Fruit fly (Drosophila melanogaster) whole organism, embryonic: ENCODE results near the gene CG14803.

Experiments used
- Abd-B ChIP-seq: fragments of 200-800 bp; sonication (Bioruptor generic); optimal IDR thresholded peaks from 2 replicates; lab custom pipeline; 2018; ENCODE audit warnings: missing biosample characterization, mild to moderate bottlenecking, missing genetic modification characterization, moderate library complexity
- Awh ChIP-seq: fragments of 200-800 bp; sonication (Bioruptor generic); IDR thresholded peaks from 2 replicates; pipeline ENCODE4, ENCODE4 v1.3.6; 2022; ENCODE audit warnings: missing biosample characterization, missing genetic modification characterization
- CG10543 ChIP-seq: fragments of 200-800 bp; sonication (Bioruptor generic); optimal IDR thresholded peaks from 3 replicates; lab custom pipeline; 2017; ENCODE audit warnings: missing biosample characterization, mild to moderate bottlenecking, missing genetic modification characterization, moderate library complexity
- CG11398 ChIP-seq: fragments of 200-800 bp; sonication (Bioruptor generic); optimal IDR thresholded peaks from 2 replicates; lab custom pipeline; 2016; ENCODE audit warnings: missing biosample characterization, missing genetic modification characterization
- CG1233 ChIP-seq: fragments of 200-800 bp; sonication (Bioruptor generic); optimal IDR thresholded peaks from 4 replicates; lab custom pipeline; 2018; ENCODE audit warnings: missing biosample characterization, mild to moderate bottlenecking, missing genetic modification characterization
- CG13775 ChIP-seq: fragments of 200-800 bp; sonication (Bioruptor generic); optimal IDR thresholded peaks from 3 replicates; lab custom pipeline; 2017; ENCODE audit warnings: missing biosample characterization, mild to moderate bottlenecking, missing genetic modification characterization
- CG15479 ChIP-seq: fragments of 200-800 bp; sonication (Bioruptor generic); optimal IDR thresholded peaks from 3 replicates; lab custom pipeline; 2019; ENCODE audit warnings: missing biosample characterization, mild to moderate bottlenecking, missing genetic modification characterization, moderate library complexity
- CG15601 ChIP-seq: fragments of 200-800 bp; sonication (Bioruptor generic); optimal IDR thresholded peaks from 3 replicates; lab custom pipeline; 2019; ENCODE audit warnings: missing biosample characterization, mild to moderate bottlenecking, missing genetic modification characterization, moderate library complexity
- CG17359 ChIP-seq: fragments of 200-800 bp; sonication (Bioruptor generic); optimal IDR thresholded peaks from 3 replicates; lab custom pipeline; 2018; ENCODE audit warnings: missing biosample characterization, mild to moderate bottlenecking, missing genetic modification characterization, moderate library complexity
- CG17829 ChIP-seq: fragments of 200-800 bp; optimal IDR thresholded peaks from 2 replicates; lab custom pipeline; 2019; ENCODE audit warnings: missing biosample characterization, mild to moderate bottlenecking, missing genetic modification characterization, moderate library complexity
- CG18262 ChIP-seq: fragments of 200-800 bp; optimal IDR thresholded peaks from 3 replicates; lab custom pipeline; 2019; ENCODE audit warnings: missing biosample characterization, mild to moderate bottlenecking, missing genetic modification characterization, moderate library complexity
- CG2202 ChIP-seq: fragments of 200-800 bp; sonication (Bioruptor generic); optimal IDR thresholded peaks from 2 replicates; lab custom pipeline; 2018; ENCODE audit warnings: missing biosample characterization, mild to moderate bottlenecking, missing genetic modification characterization
- CG4707 ChIP-seq: fragments of 200-800 bp; sonication (Bioruptor generic); optimal IDR thresholded peaks from 2 replicates; lab custom pipeline; 2018; ENCODE audit warnings: missing biosample characterization, mild to moderate bottlenecking, missing genetic modification characterization, moderate library complexity
- CG6654 ChIP-seq: fragments of 200-800 bp; sonication (Bioruptor generic); optimal IDR thresholded peaks from 2 replicates; lab custom pipeline; 2017; ENCODE audit warnings: missing biosample characterization, mild to moderate bottlenecking, missing genetic modification characterization
- CG7372 ChIP-seq: fragments of 200-800 bp; sonication (Bioruptor generic); IDR thresholded peaks from 2 replicates; pipeline ENCODE4 v1.3.6; 2022; ENCODE audit warnings: missing biosample characterization, missing genetic modification characterization
- CG7786 ChIP-seq: fragments of 200-800 bp; sonication (Bioruptor generic); optimal IDR thresholded peaks from 2 replicates; lab custom pipeline; 2016; ENCODE audit warnings: missing biosample characterization, missing genetic modification characterization
- CG7839 ChIP-seq: fragments of 200-800 bp; sonication (Bioruptor generic); optimal IDR thresholded peaks from 3 replicates; lab custom pipeline; 2018; ENCODE audit warnings: missing biosample characterization, mild to moderate bottlenecking, missing genetic modification characterization, moderate library complexity
- CG8089 ChIP-seq: fragments of 200-800 bp; sonication (Bioruptor generic); optimal IDR thresholded peaks from 3 replicates; lab custom pipeline; 2016; ENCODE audit warnings: missing biosample characterization, missing genetic modification characterization
- CG9876 ChIP-seq: fragments of 200-800 bp; sonication (Bioruptor generic); optimal IDR thresholded peaks from 2 replicates; lab custom pipeline; 2016; ENCODE audit warnings: missing biosample characterization, missing genetic modification characterization
- CkIIα-i1 ChIP-seq: fragments of 200-800 bp; sonication (Bioruptor generic); IDR thresholded peaks from 2 replicates; pipeline ENCODE4 v1.3.6; 2022; ENCODE audit warnings: missing biosample characterization, missing genetic modification characterization
- Dip2 ChIP-seq: fragments of 200-800 bp; sonication (Bioruptor generic); IDR thresholded peaks from 2 replicates; pipeline ENCODE4 v1.3.6; 2022; ENCODE audit warnings: missing biosample characterization, missing genetic modification characterization
- Doc2 ChIP-seq: fragments of 200-800 bp; sonication (Bioruptor generic); IDR thresholded peaks from 2 replicates; pipeline ENCODE4 v1.3.6; 2022; ENCODE audit warnings: missing biosample characterization, missing genetic modification characterization
- Dp ChIP-seq: fragments of 200-800 bp; sonication (Bioruptor generic); optimal IDR thresholded peaks from 2 replicates; lab custom pipeline; 2018; ENCODE audit warnings: missing biosample characterization, mild to moderate bottlenecking, missing genetic modification characterization, moderate library complexity
- Drgx ChIP-seq: fragments of 200-800 bp; sonication (Bioruptor generic); IDR thresholded peaks from 2 replicates; pipeline ENCODE4 v1.3.6; 2022; ENCODE audit warnings: missing biosample characterization, missing genetic modification characterization
- E2f1 ChIP-seq: fragments of 200-800 bp; sonication (Bioruptor generic); IDR thresholded peaks from 2 replicates; pipeline ENCODE4 v1.3.6; 2022; ENCODE audit warnings: missing biosample characterization, missing genetic modification characterization
- Ets65A ChIP-seq: fragments of 200-800 bp; sonication (Bioruptor generic); peaks from one replicate; lab custom pipeline; 2016; ENCODE audit warnings: missing biosample characterization, missing genetic modification characterization
- HLH4C ChIP-seq: fragments of 200-800 bp; sonication (Bioruptor generic); IDR thresholded peaks from 3 replicates; pipeline ENCODE4 v1.3.6; 2022; ENCODE audit warnings: missing biosample characterization, missing genetic modification characterization; ENCODE audit not compliant: partially characterized antibody
- HLH54F ChIP-seq: fragments of 200-800 bp; sonication (Bioruptor generic); optimal IDR thresholded peaks from 3 replicates; lab custom pipeline; 2016; ENCODE audit warnings: missing biosample characterization, missing genetic modification characterization
- Hr39 ChIP-seq: fragments of >200 bp; optimal IDR thresholded peaks from 2 replicates; lab custom pipeline; 2017
- Hsf ChIP-seq: fragments of 200-800 bp; sonication (Bioruptor generic); optimal IDR thresholded peaks from 3 replicates; lab custom pipeline; 2016; ENCODE audit warnings: missing biosample characterization, missing genetic modification characterization
- Kr ChIP-seq: fragments of 200-800 bp; sonication (Bioruptor generic); optimal IDR thresholded peaks from 2 replicates; lab custom pipeline; 2017; ENCODE audit warnings: missing biosample characterization, mild to moderate bottlenecking, missing genetic modification characterization
- Meics ChIP-seq: fragments of 200-800 bp; sonication (Bioruptor generic); optimal IDR thresholded peaks from 2 replicates; lab custom pipeline; 2017; ENCODE audit warnings: missing biosample characterization, mild to moderate bottlenecking, missing genetic modification characterization
- NC2α ChIP-seq: fragments of 200-800 bp; sonication (Bioruptor generic); optimal IDR thresholded peaks from 2 replicates; lab custom pipeline; 2016; ENCODE audit warnings: missing biosample characterization, missing genetic modification characterization
- Poxn ChIP-seq: fragments of 200-800 bp; sonication (Bioruptor generic); IDR thresholded peaks from 2 replicates; pipeline ENCODE4 v1.3.6; 2022; ENCODE audit warnings: missing biosample characterization, missing genetic modification characterization
- Sry-β ChIP-seq: fragments of 200-800 bp; sonication (Bioruptor generic); optimal IDR thresholded peaks from 2 replicates; lab custom pipeline; 2018; ENCODE audit warnings: missing biosample characterization, mild to moderate bottlenecking, missing genetic modification characterization, moderate library complexity
- TFAM ChIP-seq: fragments of 200-800 bp; sonication (Bioruptor generic); optimal IDR thresholded peaks from 2 replicates; lab custom pipeline; 2017; ENCODE audit warnings: missing biosample characterization, missing genetic modification characterization, inconsistent platforms
- bab2 ChIP-seq: fragments of 200-800 bp; sonication (Bioruptor generic); optimal IDR thresholded peaks from 2 replicates; lab custom pipeline; 2016; ENCODE audit warnings: missing biosample characterization, missing genetic modification characterization
- cas ChIP-seq: fragments of 200-800 bp; sonication (Bioruptor generic); IDR thresholded peaks from 2 replicates; pipeline ENCODE4 v1.3.6; 2022; ENCODE audit warnings: missing biosample characterization, missing genetic modification characterization
- caup ChIP-seq: fragments of 200-800 bp; sonication (Bioruptor generic); optimal IDR thresholded peaks from 3 replicates; lab custom pipeline; 2017; ENCODE audit warnings: missing biosample characterization, mild to moderate bottlenecking, missing genetic modification characterization, moderate library complexity; ENCODE audit not compliant: severe bottlenecking
- cg ChIP-seq: fragments of 200-800 bp; sonication (Bioruptor generic); optimal IDR thresholded peaks from 3 replicates; lab custom pipeline; 2019; ENCODE audit warnings: missing biosample characterization, mild to moderate bottlenecking, missing genetic modification characterization, moderate library complexity
- en ChIP-seq: fragments of 200-800 bp; sonication (Bioruptor generic); optimal IDR thresholded peaks from 2 replicates; lab custom pipeline; 2016; ENCODE audit warnings: missing biosample characterization, missing genetic modification characterization
- esg ChIP-seq: fragments of 200-800 bp; sonication (Bioruptor generic); conservative IDR thresholded peaks from 2 replicates; pipeline ENCODE4 v1.3.6; 2022; ENCODE audit warnings: missing biosample characterization, missing genetic modification characterization
- eve ChIP-seq, 2 experiments: fragments of >200 bp; optimal IDR thresholded peaks; 2 replicates each; lab custom pipeline; 2017; ENCODE audit warnings: missing biosample characterization in 2 of 2, missing genetic modification characterization in 2 of 2
- exex ChIP-seq: fragments of 200-800 bp; sonication (Bioruptor generic); optimal IDR thresholded peaks from 4 replicates; lab custom pipeline; 2018; ENCODE audit warnings: missing biosample characterization, mild to moderate bottlenecking, missing genetic modification characterization, moderate library complexity
- fu2 ChIP-seq: fragments of 200-800 bp; sonication (Bioruptor generic); optimal IDR thresholded peaks from 2 replicates; lab custom pipeline; 2016; ENCODE audit warnings: missing biosample characterization, missing genetic modification characterization
- gcm ChIP-seq: fragments of 200-800 bp; sonication (Bioruptor generic); optimal IDR thresholded peaks from 2 replicates; lab custom pipeline; 2019; ENCODE audit warnings: missing biosample characterization, mild to moderate bottlenecking, missing genetic modification characterization, moderate library complexity
- nmo ChIP-seq: fragments of 200-800 bp; sonication (Bioruptor generic); optimal IDR thresholded peaks from 2 replicates; lab custom pipeline; 2018; ENCODE audit warnings: missing biosample characterization, mild to moderate bottlenecking, missing genetic modification characterization, moderate library complexity
- onecut ChIP-seq: fragments of 200-800 bp; sonication (Bioruptor generic); IDR thresholded peaks from 2 replicates; pipeline ENCODE4 v1.3.6; 2022; ENCODE audit warnings: missing biosample characterization, missing genetic modification characterization
- peb ChIP-seq: fragments of 200-800 bp; sonication (Bioruptor generic); IDR thresholded peaks from 2 replicates; pipeline ENCODE4 v1.3.6; 2022; ENCODE audit warnings: missing biosample characterization, missing genetic modification characterization
- pzg ChIP-seq: fragments of 200-800 bp; sonication (Bioruptor generic); optimal IDR thresholded peaks from 3 replicates; lab custom pipeline; 2018; ENCODE audit warnings: missing biosample characterization, mild to moderate bottlenecking, missing genetic modification characterization, moderate library complexity
- ranshi ChIP-seq: fragments of 200-800 bp; sonication (Bioruptor generic); IDR thresholded peaks from 2 replicates; pipeline ENCODE4 v1.3.6; 2022; ENCODE audit warnings: missing biosample characterization, missing genetic modification characterization
- unc-4 ChIP-seq: fragments of 200-800 bp; sonication (Bioruptor generic); IDR thresholded peaks from 2 replicates; pipeline ENCODE4 v1.3.6; 2022; ENCODE audit warnings: missing biosample characterization, missing genetic modification characterization; ENCODE audit not compliant: partially characterized antibody

Gene CG14803

dm6 chrX:1889926-1890325 lies 21.3 kb downstream of the CG14803 start, which contains the start of the genes trr and mRpL16 (continued):
- TF ChIP-seq en, result no peak
- TF ChIP-seq Abd-B (GFP tag; lab: Kevin White, UChicago), result peak; percentile 64
- no peak for TF ChIP-seq eve (GFP tag; optimal IDR thresholded peaks at IDR 0.05; lab: Kevin White, UChicago)
- TF ChIP-seq CG7839 (tag; lab: Kevin White, UChicago), result no peak
- TF ChIP-seq CG9876 (GFP tag; lab: Kevin White, UChicago), result no peak
- peak; percentile 36 for TF ChIP-seq caup (GFP tag; lab: Kevin White, UChicago)
- TF ChIP-seq CG2202 (tag; lab: Kevin White, UChicago), result no peak
- no peak for TF ChIP-seq onecut (GFP tag; lab: Robert Waterston, UW)
- TF ChIP-seq unc-4 (GFP tag; lab: Robert Waterston, UW), result peak; percentile 80
- TF ChIP-seq CG15479, result peak; percentile 96
- TF ChIP-seq CG18262 (tag; lab: Kevin White, UChicago), result peak; percentile 43
- peak; percentile 40 for TF ChIP-seq CG13775 (GFP tag; lab: Kevin White, UChicago)
- TF ChIP-seq cg (GFP tag; lab: Kevin White, UChicago), result peak; percentile 7
- peak; percentile 86 for TF ChIP-seq Ets65A
- TF ChIP-seq fu2 (GFP tag; lab: Kevin White, UChicago), result no peak
- no peak for TF ChIP-seq Awh (GFP tag; lab: Robert Waterston, UW)
- peak; percentile 75 for TF ChIP-seq nmo
- no peak for TF ChIP-seq CkIIα-i1 (GFP tag; lab: Robert Waterston, UW)
- peak; percentile 38 for TF ChIP-seq bab2 (GFP tag; lab: Kevin White, UChicago)
- TF ChIP-seq Meics (GFP tag; lab: Kevin White, UChicago), result no peak
- no peak for TF ChIP-seq CG17359
- TF ChIP-seq Poxn (GFP tag; lab: Robert Waterston, UW), result no peak
- peak; percentile 40 for TF ChIP-seq Dp (GFP tag; lab: Kevin White, UChicago)
- peak; percentile 54; the same call in 2 of the 3 replicates for TF ChIP-seq HLH4C (GFP tag; lab: Robert Waterston, UW)
- TF ChIP-seq ranshi (GFP tag; lab: Robert Waterston, UW), result 0 out of 2 replicates have a peak, but pooled peaks have one; percentile 11
- TF ChIP-seq Kr (GFP tag; lab: Kevin White, UChicago), result no peak
- TF ChIP-seq Doc2, result no peak
- TF ChIP-seq esg (GFP tag; lab: Robert Waterston, UW), result no peak
- no peak for TF ChIP-seq CG8089 (GFP tag; lab: Kevin White, UChicago)
- TF ChIP-seq E2f1, result no peak
- no peak for TF ChIP-seq CG6654
- TF ChIP-seq CG7786, result peak; percentile 58
- TF ChIP-seq TFAM, result no peak
- TF ChIP-seq CG15601 (tag; lab: Kevin White, UChicago), result no peak
- no peak for TF ChIP-seq Hr39 (lab: Kevin White, UChicago)
- TF ChIP-seq CG1233 (GFP tag; lab: Kevin White, UChicago), result no peak
- TF ChIP-seq CG17829 (tag; lab: Kevin White, UChicago), result peak; percentile 71
- peak; percentile 88 for TF ChIP-seq pzg (GFP tag; lab: Kevin White, UChicago)
- no peak for TF ChIP-seq CG7372 (GFP tag; lab: Robert Waterston, UW)
- TF ChIP-seq CG4707 (GFP tag; lab: Kevin White, UChicago), result no peak
- peak; percentile 18 for TF ChIP-seq Hsf (GFP tag; lab: Kevin White, UChicago)
- TF ChIP-seq Sry-β, result peak; percentile 6
- no peak for TF ChIP-seq NC2α (GFP tag; lab: Kevin White, UChicago)
- peak; percentile 27 for TF ChIP-seq CG11398 (GFP tag; lab: Kevin White, UChicago)
- TF ChIP-seq cas (GFP tag; lab: Robert Waterston, UW), result no peak
- TF ChIP-seq HLH54F (GFP tag; lab: Kevin White, UChicago), result peak; percentile 49
- TF ChIP-seq exex (tag; lab: Kevin White, UChicago), result no peak
- TF ChIP-seq gcm, result no peak
- TF ChIP-seq CG10543, result no peak
- TF ChIP-seq Dip2 (GFP tag; lab: Robert Waterston, UW), result no peak
- TF ChIP-seq Drgx (GFP tag; lab: Robert Waterston, UW), result no peak
- no peak for TF ChIP-seq peb (GFP tag; lab: Robert Waterston, UW)
